Worm (Caenorhabditis elegans) whole organism, L4 larva: ENCODE measurements around the gene F07A11.4.
A peak's percentile ranks its signal among the peaks of the same experiment; 100 is the strongest.

Source experiments
- D1046.2 ChIP-seq: fragments of 200-800 bp; sonication (Bioruptor generic); IDR thresholded peaks from 2 replicates; pipeline ENCODE4 v1.3.6; 2022; ENCODE audit warnings: missing genetic modification characterization, missing compliant biosample characterization
- F10B5.3 ChIP-seq: sonication (generic microtip); optimal IDR thresholded peaks from 2 replicates; lab custom pipeline; 2016; ENCODE audit warnings: mild to moderate bottlenecking, missing genetic modification characterization, missing compliant biosample characterization
- F26F4.8 ChIP-seq: fragments of 200-800 bp; sonication (Bioruptor generic); conservative IDR thresholded peaks from 2 replicates; pipeline ENCODE4 v1.3.6; 2022; ENCODE audit warnings: missing genetic modification characterization, missing compliant biosample characterization
- T20F7.1 ChIP-seq: fragments of 200-800 bp; sonication (Bioruptor generic); optimal IDR thresholded peaks from 2 replicates; lab custom pipeline; 2018; ENCODE audit warnings: mild to moderate bottlenecking, missing genetic modification characterization, missing compliant biosample characterization
- Y105C5A.15 ChIP-seq: fragments of 200-800 bp; sonication (Bioruptor generic); IDR thresholded peaks from 2 replicates; pipeline ENCODE4 v1.3.6; 2022; ENCODE audit warnings: missing genetic modification characterization, missing compliant biosample characterization
- Y5F2A.4 ChIP-seq: fragments of 200-800 bp; sonication (Bioruptor generic); optimal IDR thresholded peaks from 2 replicates; lab custom pipeline; 2018; ENCODE audit warnings: mild to moderate bottlenecking, missing genetic modification characterization, missing compliant biosample characterization
- ZK337.2 ChIP-seq: fragments of 200-800 bp; sonication (Bioruptor generic); IDR thresholded peaks from 2 replicates; pipeline ENCODE4 v1.3.6; 2022; ENCODE audit warnings: missing genetic modification reagents, missing genetic modification characterization, missing compliant biosample characterization
- arid-1 ChIP-seq: fragments of 200-800 bp; sonication (Bioruptor generic); conservative IDR thresholded peaks from 2 replicates; pipeline ENCODE4 v1.3.6; 2022; ENCODE audit warnings: missing genetic modification reagents, missing genetic modification characterization, missing compliant biosample characterization
- ceh-28 ChIP-seq: fragments of 150-350 bp; optimal IDR thresholded peaks from 2 replicates; lab custom pipeline; 2014; ENCODE audit warnings: missing biosample characterization, missing genetic modification reagents, missing genetic modification characterization
- ceh-32 ChIP-seq: sonication (generic microtip); optimal IDR thresholded peaks from 2 replicates; lab custom pipeline; 2016; ENCODE audit warnings: mild to moderate bottlenecking, missing genetic modification characterization, missing compliant biosample characterization; ENCODE audit not compliant: poor library complexity
- ceh-62 ChIP-seq: sonication (generic microtip); optimal IDR thresholded peaks from 2 replicates; lab custom pipeline; 2017; ENCODE audit warnings: missing biosample characterization, missing genetic modification characterization
- ces-1 ChIP-seq: fragments of 150-350 bp; sonication (generic microtip); optimal IDR thresholded peaks from 4 replicates; lab custom pipeline; 2014; ENCODE audit warnings: missing biosample characterization, missing genetic modification reagents, missing genetic modification characterization
- cey-2 ChIP-seq: sonication (generic microtip); optimal IDR thresholded peaks from 3 replicates; lab custom pipeline; 2017; ENCODE audit warnings: missing genetic modification characterization, mild to moderate bottlenecking, missing compliant biosample characterization, antibody characterized with exemption, borderline replicate concordance; ENCODE audit not compliant: insufficient read depth
- ctbp-1 ChIP-seq: fragments of 200-800 bp; sonication (Bioruptor generic); IDR thresholded peaks from 2 replicates; pipeline ENCODE4 v1.3.6; 2022; ENCODE audit warnings: missing genetic modification reagents, missing genetic modification characterization, missing compliant biosample characterization
- daf-12 ChIP-seq: fragments of 150-350 bp; optimal IDR thresholded peaks from 2 replicates; lab custom pipeline; 2014; ENCODE audit warnings: missing biosample characterization, missing genetic modification reagents, missing genetic modification characterization
- daf-8 ChIP-seq: fragments of 200-800 bp; sonication (Bioruptor generic); IDR thresholded peaks from 2 replicates; pipeline ENCODE4 v1.3.6; 2022; ENCODE audit warnings: missing genetic modification characterization, missing compliant biosample characterization
- dmd-8 ChIP-seq: fragments of 200-800 bp; sonication (Bioruptor generic); IDR thresholded peaks from 2 replicates; pipeline ENCODE4 v1.3.6; 2022; ENCODE audit warnings: missing genetic modification characterization, missing compliant biosample characterization
- dmd-9 ChIP-seq: fragments of 200-800 bp; sonication (Bioruptor generic); IDR thresholded peaks from 2 replicates; pipeline ENCODE4 v1.3.6; 2022; ENCODE audit warnings: missing genetic modification reagents, missing genetic modification characterization, missing compliant biosample characterization
- dpl-1 ChIP-seq: fragments of 150-350 bp; optimal IDR thresholded peaks from 2 replicates; lab custom pipeline; 2014; ENCODE audit warnings: missing biosample characterization, missing genetic modification reagents, missing genetic modification characterization
- duxl-1 ChIP-seq: sonication (generic microtip); optimal IDR thresholded peaks from 2 replicates; lab custom pipeline; 2016; ENCODE audit warnings: mild to moderate bottlenecking, missing genetic modification characterization, moderate library complexity, missing compliant biosample characterization; ENCODE audit not compliant: poor library complexity
- egl-43 ChIP-seq: fragments of 200-800 bp; sonication (Bioruptor generic); IDR thresholded peaks from 2 replicates; pipeline ENCODE4 v1.3.6; 2022; ENCODE audit warnings: missing genetic modification reagents, missing genetic modification characterization, missing compliant biosample characterization
- fkh-10 ChIP-seq: fragments of 150-350 bp; optimal IDR thresholded peaks from 2 replicates; lab custom pipeline; 2014; ENCODE audit warnings: missing biosample characterization, missing genetic modification reagents, missing genetic modification characterization
- gei-8 ChIP-seq: fragments of 200-800 bp; sonication (Bioruptor generic); optimal IDR thresholded peaks from 2 replicates; lab custom pipeline; 2018; ENCODE audit warnings: mild to moderate bottlenecking, missing genetic modification characterization, missing compliant biosample characterization
- lin-1 ChIP-seq: fragments of 200-800 bp; sonication (Bioruptor generic); IDR thresholded peaks from 2 replicates; pipeline ENCODE4 v1.3.6; 2022; ENCODE audit warnings: missing genetic modification reagents, missing genetic modification characterization, missing compliant biosample characterization
- lin-13 ChIP-seq: fragments of 150-350 bp; optimal IDR thresholded peaks from 2 replicates; lab custom pipeline; 2014; ENCODE audit warnings: missing biosample characterization, missing genetic modification reagents, missing genetic modification characterization
- lin-38 ChIP-seq: fragments of 200-800 bp; sonication (Bioruptor generic); IDR thresholded peaks from 2 replicates; pipeline ENCODE4 v1.3.6; 2022; ENCODE audit warnings: missing genetic modification reagents, missing genetic modification characterization, missing compliant biosample characterization
- lin-39 ChIP-seq: fragments of 150-350 bp; optimal IDR thresholded peaks from 2 replicates; lab custom pipeline; 2014; ENCODE audit warnings: missing biosample characterization, missing genetic modification reagents, missing genetic modification characterization
- madf-5 ChIP-seq, 2 experiments: fragments of 200-800 bp; sonication (Bioruptor generic); IDR thresholded peaks; 2 replicates each; pipeline ENCODE4 v1.3.6; 2022; ENCODE audit warnings: missing compliant biosample characterization in 2 of 2, missing genetic modification characterization in 2 of 2
- madf-9 ChIP-seq: fragments of 200-800 bp; sonication (Bioruptor generic); conservative IDR thresholded peaks from 2 replicates; pipeline ENCODE4 v1.3.6; 2022; ENCODE audit warnings: missing genetic modification reagents, missing genetic modification characterization, missing compliant biosample characterization
- mdl-1 ChIP-seq, 2 experiments: fragments of 150-350 bp in 1 of 2; sonication (generic microtip) in 1 of 2; optimal IDR thresholded peaks; 2 replicates each; lab custom pipeline; 2014 to 2017; ENCODE audit warnings: missing biosample characterization in 2 of 2, missing genetic modification characterization in 2 of 2
- mxl-2 ChIP-seq: fragments of 200-800 bp; sonication (Bioruptor generic); conservative IDR thresholded peaks from 2 replicates; pipeline ENCODE4 v1.3.6; 2022; ENCODE audit warnings: missing genetic modification reagents, missing genetic modification characterization, missing compliant biosample characterization
- nhr-10 ChIP-seq: fragments of 150-350 bp; optimal IDR thresholded peaks from 2 replicates; lab custom pipeline; 2014; ENCODE audit warnings: missing biosample characterization, missing genetic modification characterization
- nhr-25 ChIP-seq: sonication (generic microtip); optimal IDR thresholded peaks from 2 replicates; lab custom pipeline; 2017; ENCODE audit warnings: missing genetic modification characterization, mild to moderate bottlenecking, missing compliant biosample characterization, antibody characterized with exemption, moderate library complexity, borderline replicate concordance; ENCODE audit not compliant: insufficient read depth
- nhr-28 ChIP-seq: fragments of 150-350 bp; optimal IDR thresholded peaks from 2 replicates; lab custom pipeline; 2014; ENCODE audit warnings: missing biosample characterization, missing genetic modification characterization
- nhr-41 ChIP-seq: fragments of 200-800 bp; sonication (Bioruptor generic); IDR thresholded peaks from 2 replicates; pipeline ENCODE4 v1.3.6; 2022; ENCODE audit warnings: missing genetic modification reagents, missing genetic modification characterization, missing compliant biosample characterization
- nhr-42 ChIP-seq: fragments of 200-800 bp; sonication (Bioruptor generic); IDR thresholded peaks from 2 replicates; pipeline ENCODE4 v1.3.6; 2022; ENCODE audit warnings: missing genetic modification characterization, missing compliant biosample characterization
- nhr-48 ChIP-seq: sonication (generic microtip); optimal IDR thresholded peaks from 2 replicates; lab custom pipeline; 2016; ENCODE audit warnings: mild to moderate bottlenecking, missing genetic modification characterization, missing compliant biosample characterization
- pqm-1 ChIP-seq: sonication (generic microtip); optimal IDR thresholded peaks from 2 replicates; lab custom pipeline; 2017; ENCODE audit warnings: missing biosample characterization, missing genetic modification characterization
- saeg-2 ChIP-seq: fragments of 200-800 bp; sonication (Bioruptor generic); IDR thresholded peaks from 2 replicates; pipeline ENCODE4 v1.3.6; 2022; ENCODE audit warnings: missing genetic modification reagents, missing genetic modification characterization, missing compliant biosample characterization
- sdz-12 ChIP-seq: fragments of 200-800 bp; sonication (Bioruptor generic); optimal IDR thresholded peaks from 2 replicates; lab custom pipeline; 2018; ENCODE audit warnings: mild to moderate bottlenecking, missing genetic modification characterization, missing compliant biosample characterization
- set-16 ChIP-seq: fragments of 200-800 bp; sonication (Bioruptor generic); IDR thresholded peaks from 2 replicates; pipeline ENCODE4 v1.3.6; 2022; ENCODE audit warnings: missing genetic modification reagents, missing genetic modification characterization, missing compliant biosample characterization
- skn-1 ChIP-seq: fragments of 150-350 bp; optimal IDR thresholded peaks from 2 replicates; lab custom pipeline; 2014; ENCODE audit warnings: missing biosample characterization, missing genetic modification characterization
- snpc-1.2 ChIP-seq: fragments of 200-800 bp; sonication (Bioruptor generic); IDR thresholded peaks from 2 replicates; pipeline ENCODE4 v1.3.6; 2022; ENCODE audit warnings: missing genetic modification reagents, missing genetic modification characterization, missing compliant biosample characterization
- spr-1 ChIP-seq: sonication (generic microtip); optimal IDR thresholded peaks from 2 replicates; lab custom pipeline; 2016; ENCODE audit warnings: mild to moderate bottlenecking, missing genetic modification characterization, missing compliant biosample characterization
- tra-1 ChIP-seq: fragments of 200-800 bp; sonication (Bioruptor generic); IDR thresholded peaks from 2 replicates; pipeline ENCODE4 v1.3.6; 2022; ENCODE audit warnings: missing genetic modification reagents, missing genetic modification characterization, missing compliant biosample characterization
- unc-130 ChIP-seq: sonication (generic microtip); optimal IDR thresholded peaks from 2 replicates; lab custom pipeline; 2016; ENCODE audit warnings: missing genetic modification reagents, missing genetic modification characterization, missing compliant biosample characterization
- unc-62 ChIP-seq, 3 experiments: fragments of 150-350 bp in 1 of 3; sonication (generic microtip); optimal IDR thresholded peaks in 2 of 3; peaks in 1 of 3; 1 replicate in 1 of 3; 2 replicates in 2 of 3; lab custom pipeline; 2014 to 2017; ENCODE audit warnings: missing biosample characterization in 3 of 3, missing genetic modification characterization in 3 of 3, missing genetic modification reagents in 3 of 3, missing genotype in 1 of 3
- zag-1 ChIP-seq: fragments of 150-350 bp; optimal IDR thresholded peaks from 2 replicates; lab custom pipeline; 2014; ENCODE audit warnings: missing biosample characterization, missing genetic modification characterization
- ztf-7 ChIP-seq: fragments of 150-350 bp; optimal IDR thresholded peaks from 2 replicates; lab custom pipeline; 2014; ENCODE audit warnings: missing biosample characterization, missing genetic modification characterization

Gene F07A11.4

DNA sequence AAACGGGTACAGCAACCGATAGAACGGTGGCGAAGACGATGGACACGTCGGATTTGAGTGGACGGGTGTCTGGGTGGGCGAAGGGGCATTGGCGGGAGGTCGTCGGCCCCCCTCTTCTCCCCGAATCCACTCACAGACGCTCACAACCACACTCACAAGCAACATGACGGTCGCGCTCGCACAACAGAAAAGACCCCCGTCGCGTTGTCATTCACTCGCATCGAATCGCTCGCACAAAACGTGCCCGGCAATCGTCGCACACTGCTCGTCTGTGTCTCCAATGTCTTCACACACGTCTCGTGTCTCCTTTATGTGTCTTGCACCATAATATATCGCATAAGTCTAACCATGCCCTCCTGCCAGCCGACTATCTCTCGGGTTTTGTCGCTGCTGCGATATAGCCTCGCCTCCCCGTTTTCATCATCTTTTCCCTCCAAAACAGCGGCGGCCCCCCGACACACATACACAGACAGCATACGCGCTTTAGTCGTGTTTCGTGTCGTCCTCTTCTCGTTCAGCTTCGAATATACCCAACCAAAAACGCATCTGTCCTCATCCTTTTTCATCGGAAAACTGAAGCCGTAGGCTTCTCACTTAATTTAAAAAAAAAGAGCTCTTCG is 33.4 kb downstream of the F07A11.4 start (continued):
- peak; percentile 74; the same call in 1 of the 2 replicates for TF ChIP-seq lin-1 (GFP tag; lab: Robert Waterston, UW)
- no peak for TF ChIP-seq ceh-32 (tag; lab: Kevin White, UChicago)
- no peak for TF ChIP-seq zag-1 (tag; lab: Kevin White, UChicago)
- TF ChIP-seq gei-8, result peak; percentile 51
- no peak for TF ChIP-seq ces-1
- peak; percentile 71 for TF ChIP-seq mxl-2 (GFP tag; lab: Robert Waterston, UW)
- no peak for TF ChIP-seq madf-5 (GFP tag; IDR thresholded peaks at IDR 0.05; lab: Robert Waterston, UW)
- TF ChIP-seq dmd-9 (GFP tag; lab: Robert Waterston, UW), result 0 out of 2 replicates have a peak, but pooled peaks have one; percentile 57
- TF ChIP-seq Y5F2A.4 (GFP tag; lab: Kevin White, UChicago), result no peak
- TF ChIP-seq egl-43 (GFP tag; lab: Robert Waterston, UW), result peak; percentile 80
- TF ChIP-seq sdz-12 (GFP tag; lab: Kevin White, UChicago), result peak; percentile 4
- TF ChIP-seq ceh-28, result no peak
- TF ChIP-seq skn-1 (tag; lab: Kevin White, UChicago), result no peak
- no peak for TF ChIP-seq daf-12 (tag; lab: Kevin White, UChicago)
- TF ChIP-seq F26F4.8 (GFP tag; lab: Robert Waterston, UW), result no peak
- peak in 1 of 2 experiments; percentile 100 for TF ChIP-seq unc-62 (GFP tag; optimal IDR thresholded peaks at IDR 0.05 in 1 of 2; lab: Kevin White, UChicago)
- no peak for TF ChIP-seq unc-62 (tag; optimal IDR thresholded peaks at IDR 0.05; lab: Kevin White, UChicago)
- no peak for TF ChIP-seq lin-39 (tag; lab: Kevin White, UChicago)
- TF ChIP-seq nhr-25, result peak; percentile 90
- no peak for TF ChIP-seq snpc-1.2 (GFP tag; lab: Robert Waterston, UW)
- TF ChIP-seq D1046.2, result 0 out of 2 replicates have a peak, but pooled peaks have one; percentile 40
- TF ChIP-seq nhr-48 (tag; lab: Kevin White, UChicago), result peak; percentile 80
- no peak for TF ChIP-seq daf-8
- TF ChIP-seq pqm-1 (tag; lab: Kevin White, UChicago), result no peak
- no peak for TF ChIP-seq madf-9 (GFP tag; lab: Robert Waterston, UW)
- no peak for TF ChIP-seq ZK337.2 (GFP tag; lab: Robert Waterston, UW)
- 0 out of 2 replicates have a peak, but pooled peaks have one; percentile 25 for TF ChIP-seq nhr-41 (GFP tag; lab: Robert Waterston, UW)
- TF ChIP-seq nhr-10 (tag; lab: Kevin White, UChicago), result peak; percentile 34
- peak; percentile 84 for TF ChIP-seq nhr-28 (tag; lab: Kevin White, UChicago)
- TF ChIP-seq T20F7.1 (GFP tag; lab: Kevin White, UChicago), result no peak
- no peak for TF ChIP-seq unc-130 (GFP tag; lab: Kevin White, UChicago)
- TF ChIP-seq dpl-1 (GFP tag; lab: Kevin White, UChicago), result peak; percentile 60
- TF ChIP-seq F10B5.3 (tag; lab: Kevin White, UChicago), result peak; percentile 44
- TF ChIP-seq Y105C5A.15 (GFP tag; lab: Robert Waterston, UW), result no peak
- TF ChIP-seq dmd-8, result no peak
- TF ChIP-seq fkh-10, result peak; percentile 25
- TF ChIP-seq ztf-7 (tag; lab: Kevin White, UChicago), result peak; percentile 72
- peak; percentile 50 for TF ChIP-seq cey-2 (tag; lab: Kevin White, UChicago)
- TF ChIP-seq spr-1, result peak; percentile 74
- TF ChIP-seq nhr-42 (GFP tag; lab: Robert Waterston, UW), result 0 out of 2 replicates have a peak, but pooled peaks have one; percentile 51
- TF ChIP-seq lin-38 (GFP tag; lab: Robert Waterston, UW), result peak; percentile 61
- peak; percentile 84 to 97 for TF ChIP-seq mdl-1 (tag; optimal IDR thresholded peaks at IDR 0.05; lab: Kevin White, UChicago)
- TF ChIP-seq set-16 (GFP tag; lab: Robert Waterston, UW), result peak; percentile 96
- peak; percentile 73 for TF ChIP-seq duxl-1
- peak; percentile 80 for TF ChIP-seq arid-1 (GFP tag; lab: Robert Waterston, UW)
- no peak for TF ChIP-seq saeg-2
- TF ChIP-seq ceh-62 (tag; lab: Kevin White, UChicago), result no peak
- peak; percentile 88 for TF ChIP-seq ctbp-1 (GFP tag; lab: Robert Waterston, UW)
- TF ChIP-seq tra-1 (GFP tag; lab: Robert Waterston, UW), result 0 out of 2 replicates have a peak, but pooled peaks have one; percentile 54
- peak; percentile 66 for TF ChIP-seq lin-13 (GFP tag; lab: Kevin White, UChicago)
